Worm (Caenorhabditis elegans): Measurements from ENCODE around the gene btf-1.

ce11 chrII:13184129-13184528 lies 15.8 kb upstream of the btf-1 start, which contains the start of gene W09H1.3:
- TF ChIP-seq lsy-27 (tag; optimal IDR thresholded peaks at IDR 0.05; ENCODE audit: borderline replicate concordance, insufficient read depth) (no peak), dox-1 (GFP tag; IDR thresholded peaks at IDR 0.05) (no peak), nhr-80 (tag; optimal IDR thresholded peaks at IDR 0.05) (no peak), pha-4 (tag; optimal IDR thresholded peaks at IDR 0.05) (no peak), unc-62 (GFP tag; optimal IDR thresholded peaks at IDR 0.05) (no peak)
